Worm (Caenorhabditis elegans) whole organism, young adult: Measurements from ENCODE around the gene R07E5.15.

ENCODE experiments used
- F49E8.2 ChIP-seq: sonication (generic microtip); optimal IDR thresholded peaks from 3 replicates; lab custom pipeline; 2017; ENCODE audit warnings: missing genetic modification characterization, mild to moderate bottlenecking, missing compliant biosample characterization, antibody characterized with exemption, moderate library complexity; ENCODE audit not compliant: insufficient read depth
- lsy-27 ChIP-seq: sonication (generic microtip); optimal IDR thresholded peaks from 2 replicates; lab custom pipeline; 2017; ENCODE audit warnings: missing genetic modification characterization, mild to moderate bottlenecking, missing compliant biosample characterization, antibody characterized with exemption, missing genotype, borderline replicate concordance; ENCODE audit not compliant: insufficient read depth
- nfya-1 ChIP-seq: sonication (generic microtip); optimal IDR thresholded peaks from 2 replicates; lab custom pipeline; 2017; ENCODE audit warnings: antibody characterized with exemption, missing compliant biosample characterization, missing genetic modification characterization, borderline replicate concordance; ENCODE audit not compliant: insufficient read depth
- pha-4 ChIP-seq: fragments of 150-350 bp; sonication (generic microtip); optimal IDR thresholded peaks from 2 replicates; lab custom pipeline; 2014; ENCODE audit warnings: missing biosample characterization, missing genetic modification reagents, missing genetic modification characterization
- snpc-4 ChIP-seq, 5 experiments: fragments of 150-350 bp in 1 of 5; sonication (generic microtip) in 4 of 5; optimal IDR thresholded peaks; 2 replicates each; lab custom pipeline; 2014 to 2018; ENCODE audit warnings: missing genetic modification characterization in 5 of 5, missing biosample characterization in 3 of 5, antibody characterized with exemption in 2 of 5, mild to moderate bottlenecking in 2 of 5, missing compliant biosample characterization in 2 of 5, missing genotype in 2 of 5, moderate library complexity in 2 of 5, missing genetic modification reagents in 1 of 5
- unc-62 ChIP-seq: fragments of 150-350 bp; optimal IDR thresholded peaks from 2 replicates; lab custom pipeline; 2014; ENCODE audit warnings: missing biosample characterization, missing genetic modification reagents, missing genetic modification characterization

- TF ChIP-seq snpc-4 (GFP tag; optimal IDR thresholded peaks at IDR 0.05; lab: Kevin White, UChicago): no peak
- TF ChIP-seq snpc-4 (tag; optimal IDR thresholded peaks at IDR 0.05; lab: Kevin White, UChicago): no peak
- no peak for TF ChIP-seq nfya-1 (tag; lab: Kevin White, UChicago)
- TF ChIP-seq F49E8.2 (tag; lab: Kevin White, UChicago): no peak
- TF ChIP-seq unc-62 (GFP tag; lab: Kevin White, UChicago): no peak
- TF ChIP-seq pha-4 (tag; lab: Kevin White, UChicago): no peak
- no peak for TF ChIP-seq lsy-27
These were observed 19.1 kb upstream of the R07E5.15 start for ce11 chrIII:4382118-4382517.
